Fruit fly (Drosophila melanogaster): ENCODE data around the gene CG43739.

CG43739 gene

DNA sequence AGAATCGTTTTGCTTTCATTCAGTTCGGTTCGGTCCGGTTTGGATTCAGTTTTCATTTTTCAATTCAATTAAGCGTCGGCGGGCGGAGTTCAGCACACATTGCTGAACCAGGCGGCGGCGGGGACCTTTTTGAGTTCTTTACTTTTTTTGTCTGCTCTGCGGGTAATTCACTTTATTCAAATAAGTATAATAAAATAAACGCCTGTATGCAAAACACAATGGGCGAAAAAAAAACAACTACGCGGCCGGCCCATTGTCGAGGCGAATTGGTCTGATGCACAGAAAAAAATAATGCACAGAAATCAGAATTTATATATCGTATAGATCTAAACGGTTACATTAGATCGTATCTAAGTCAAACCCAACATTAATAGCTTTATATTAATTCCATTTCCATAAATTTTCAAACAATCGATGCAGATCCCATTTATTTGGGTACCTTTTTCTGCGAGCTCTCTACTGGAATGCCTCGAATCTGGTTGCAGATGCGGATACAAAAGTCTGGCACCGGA lies 5.9 kb downstream of the CG43739 start (continued):
- TF ChIP-seq Eip75B (GFP tag; optimal IDR thresholded peaks at IDR 0.05) (peak; percentile 77), CG15336 (GFP tag; IDR thresholded peaks at IDR 0.05) (peak; percentile 55), Met (GFP tag; optimal IDR thresholded peaks at IDR 0.05) (peak; percentile 78), CG8319 (GFP tag; optimal IDR thresholded peaks at IDR 0.05) (peak; percentile 77), CG6163 (GFP tag; IDR thresholded peaks at IDR 0.05) (peak; percentile 63), CG11762 (GFP tag; optimal IDR thresholded peaks at IDR 0.05; ENCODE audit: insufficient read depth) (peak; percentile 73), CG10669 (GFP tag; optimal IDR thresholded peaks at IDR 0.05) (peak; percentile 65), CG8632 (GFP tag; optimal IDR thresholded peaks at IDR 0.05) (peak; percentile 68), ss (GFP tag; optimal IDR thresholded peaks at IDR 0.05) (peak; percentile 43 to 77), dsx (GFP tag; optimal IDR thresholded peaks at IDR 0.05; ENCODE audit: poor library complexity, severe bottlenecking) (peak; percentile 24), CG34406 (GFP tag; optimal IDR thresholded peaks at IDR 0.05) (peak; percentile 76), CG10631 (GFP tag; optimal IDR thresholded peaks at IDR 0.05) (peak; percentile 54), fd85E (GFP tag; optimal IDR thresholded peaks at IDR 0.05) (peak; percentile 44), Ets96B (tag; optimal IDR thresholded peaks at IDR 0.05) (peak; percentile 74), CG9139 (GFP tag; optimal IDR thresholded peaks at IDR 0.05) (peak; percentile 20), cyc (GFP tag; optimal IDR thresholded peaks at IDR 0.05) (peak; percentile 47), Eip93F (GFP tag; optimal IDR thresholded peaks at IDR 0.05) (no peak), vri (GFP tag; optimal IDR thresholded peaks at IDR 0.05) (peak; percentile 41), esn (GFP tag; optimal IDR thresholded peaks at IDR 0.05) (peak; percentile 71), Smox (GFP tag; optimal IDR thresholded peaks at IDR 0.05) (peak; percentile 61), Gug (GFP tag; IDR thresholded peaks at IDR 0.05) (no peak), CG6792 (GFP tag; optimal IDR thresholded peaks at IDR 0.05) (peak; percentile 66), CG11902 (GFP tag; optimal IDR thresholded peaks at IDR 0.05) (peak; percentile 45), CG11294 (GFP tag; IDR thresholded peaks at IDR 0.05) (peak; percentile 16; the same call in 1 of the 2 replicates), CG8119 (GFP tag; IDR thresholded peaks at IDR 0.05) (0 out of 3 replicates have a peak, but pooled peaks have one; percentile 43), topi (GFP tag; optimal IDR thresholded peaks at IDR 0.05) (peak; percentile 70), fkh (GFP tag; optimal IDR thresholded peaks at IDR 0.05) (no peak), salr (GFP tag; optimal IDR thresholded peaks at IDR 0.05) (peak in 1 of 2 experiments; percentile 44)

DNA sequence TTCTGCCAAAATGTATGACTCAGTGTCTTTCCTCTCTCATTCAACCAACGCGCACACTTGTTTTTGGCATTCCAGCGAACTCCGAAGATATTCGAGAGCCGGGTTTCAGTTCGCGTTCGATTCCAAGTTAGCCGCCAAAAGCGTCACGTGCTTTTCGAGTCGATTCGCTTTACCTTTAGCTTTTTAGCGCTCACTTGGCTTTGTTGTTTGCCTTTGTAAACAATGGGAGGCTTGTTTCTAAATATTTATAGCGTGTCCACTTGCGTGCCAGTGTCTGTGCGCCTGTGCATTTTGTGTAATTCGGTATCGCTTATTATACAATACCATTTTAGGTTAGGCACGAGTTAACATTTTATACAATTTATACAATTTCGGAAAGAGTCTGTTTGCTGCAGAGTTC lies 7.4 kb downstream of the CG43739 start:
- TF ChIP-seq Eip93F (GFP tag; optimal IDR thresholded peaks at IDR 0.05) (peak; percentile 1), achi (GFP tag; optimal IDR thresholded peaks at IDR 0.05) (no peak), Met (GFP tag; optimal IDR thresholded peaks at IDR 0.05) (no peak), CG3919 (GFP tag; optimal IDR thresholded peaks at IDR 0.05) (no peak), vri (GFP tag; optimal IDR thresholded peaks at IDR 0.05) (peak; percentile 63), CG16779 (tag; optimal IDR thresholded peaks at IDR 0.05) (no peak), fd85E (GFP tag; optimal IDR thresholded peaks at IDR 0.05) (no peak), CG15336 (GFP tag; IDR thresholded peaks at IDR 0.05) (no peak), CG6792 (GFP tag; optimal IDR thresholded peaks at IDR 0.05) (no peak), cyc (GFP tag; optimal IDR thresholded peaks at IDR 0.05) (no peak), fkh (GFP tag; optimal IDR thresholded peaks at IDR 0.05) (peak; percentile 76), CG3032 (tag; optimal IDR thresholded peaks at IDR 0.05) (no peak), Hr39 (GFP tag; optimal IDR thresholded peaks at IDR 0.05) (no peak), salr (GFP tag; optimal IDR thresholded peaks at IDR 0.05) (no peak), Eip78C (GFP tag) (peak; percentile 60), CG11902 (GFP tag; optimal IDR thresholded peaks at IDR 0.05) (no peak), CG4318 (GFP tag; optimal IDR thresholded peaks at IDR 0.05) (no peak), Sox102F (GFP tag; optimal IDR thresholded peaks at IDR 0.05) (peak; percentile 19), CG11294 (GFP tag; IDR thresholded peaks at IDR 0.05) (no peak), CG31627 (GFP tag; optimal IDR thresholded peaks at IDR 0.05) (no peak), eg (GFP tag; IDR thresholded peaks at IDR 0.05) (0 out of 3 replicates have a peak, but pooled peaks have one; percentile 14), ss (GFP tag; optimal IDR thresholded peaks at IDR 0.05) (no peak), Hr4 (GFP tag; optimal IDR thresholded peaks at IDR 0.05) (no peak)

All from whole organism, prepupa.